Worm (Caenorhabditis elegans): ENCODE data around the gene C33G3.5.

ce11 chrX:14115480-14116161 is 37.1 kb upstream of the C33G3.5 start, which contains the start of gene F28H6.7:
- no peak for TF ChIP-seq lin-39 (tag; optimal IDR thresholded peaks at IDR 0.05)
- no peak for TF ChIP-seq egl-27 (tag; optimal IDR thresholded peaks at IDR 0.05)
- TF ChIP-seq nhr-11 (tag; optimal IDR thresholded peaks at IDR 0.05) = no peak
- TF ChIP-seq irx-1 (tag; optimal IDR thresholded peaks at IDR 0.05) = no peak

Measured in whole organism, L1 larva.